Worm (Caenorhabditis elegans): Measurements from ENCODE around the gene Y45F3A.4.

The Y45F3A.4 gene

DNA sequence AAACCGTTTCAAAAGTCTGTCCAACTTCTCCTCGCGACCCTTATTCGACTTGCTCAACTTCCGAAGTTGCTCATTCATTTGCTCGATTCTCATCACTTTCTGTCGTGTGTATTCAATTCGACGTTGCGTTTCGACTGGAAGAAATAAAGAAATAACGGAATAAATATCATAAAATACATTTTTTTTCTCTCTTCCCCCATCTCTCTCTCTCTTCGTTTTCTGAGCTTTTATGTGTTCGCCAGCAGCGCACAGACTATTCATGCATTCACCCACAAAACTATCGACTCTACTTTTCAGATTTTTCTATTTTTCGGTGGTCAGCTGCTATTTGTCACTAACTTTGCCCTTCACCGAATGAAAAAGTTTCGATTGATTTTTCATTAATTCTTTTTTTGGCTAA is 14.9 kb downstream of the Y45F3A.4 start, which contains the start of gene rab-30:
Gene rab-30 (plus strand): TSS at position 301 of the 400 bp plus-strand sequence.
- TF ChIP-seq sea-2 (GFP tag; IDR thresholded peaks at IDR 0.05): no peak
- TF ChIP-seq hsf-1 (GFP tag; IDR thresholded peaks at IDR 0.05): 0 out of 2 replicates have a peak, but pooled peaks have one; percentile 33

DNA sequence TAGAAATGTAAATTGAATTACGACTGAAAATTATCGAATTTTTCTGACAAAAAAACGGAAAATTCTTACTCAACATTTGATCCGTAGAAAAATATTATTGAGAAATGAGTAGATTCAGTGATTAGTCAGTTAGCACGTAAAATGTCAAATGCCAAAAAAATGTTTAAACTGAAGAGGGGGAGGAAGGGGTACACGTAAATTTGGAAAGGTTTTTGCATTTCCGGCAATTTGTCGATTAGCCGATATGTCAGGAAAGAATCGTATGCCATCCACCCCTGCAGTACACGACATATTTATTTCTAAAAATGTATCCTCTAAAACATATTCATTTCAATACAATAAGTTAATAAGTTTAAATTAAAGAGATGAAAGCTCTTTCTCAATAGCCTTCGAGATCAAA is 17.3 kb downstream of the Y45F3A.4 start, which contains the start of gene T21C12.4:
Gene T21C12.4 (minus strand): TSS at position 101 of the 400 bp plus-strand sequence.
- TF ChIP-seq F52B5.7 (tag; optimal IDR thresholded peaks at IDR 0.05) (no peak), hrde-1 (tag; optimal IDR thresholded peaks at IDR 0.05; ENCODE audit: borderline replicate concordance) (no peak), F37B4.10 (GFP tag; IDR thresholded peaks at IDR 0.05) (no peak), lsy-27 (tag; optimal IDR thresholded peaks at IDR 0.05; ENCODE audit: borderline replicate concordance, insufficient read depth) (no peak), nfya-1 (tag; optimal IDR thresholded peaks at IDR 0.05; ENCODE audit: borderline replicate concordance, insufficient read depth) (no peak), efl-1 (GFP tag; optimal IDR thresholded peaks at IDR 0.05) (no peak), F39B2.1 (GFP tag; IDR thresholded peaks at IDR 0.05) (no peak), T07F8.4 (tag; optimal IDR thresholded peaks at IDR 0.05) (no peak)

- TF ChIP-seq bed-1 (GFP tag; IDR thresholded peaks at IDR 0.05) (no peak), zfh-2 (GFP tag; conservative IDR thresholded peaks at IDR 0.05) (no peak), F23B12.7 (tag; optimal IDR thresholded peaks at IDR 0.05; ENCODE audit: insufficient read depth) (no peak), rcor-1 (GFP tag; IDR thresholded peaks at IDR 0.05) (no peak), ZK185.1 (tag; optimal IDR thresholded peaks at IDR 0.05; ENCODE audit: poor library complexity, severe bottlenecking) (no peak), tbx-9 (tag; optimal IDR thresholded peaks at IDR 0.05; ENCODE audit: borderline replicate concordance) (no peak), B0035.1 (tag; optimal IDR thresholded peaks at IDR 0.05) (no peak), Y67H2A.10 (GFP tag; conservative IDR thresholded peaks at IDR 0.05) (no peak), ztf-18 (tag; optimal IDR thresholded peaks at IDR 0.05) (no peak), gei-17 (GFP tag; optimal IDR thresholded peaks at IDR 0.05) (no peak), ztf-6 (GFP tag; IDR thresholded peaks at IDR 0.05) (no peak), ztf-3 (GFP tag; optimal IDR thresholded peaks at IDR 0.05) (no peak), F57A8.1 (GFP tag; optimal IDR thresholded peaks at IDR 0.05) (no peak), F52B5.7 (tag; optimal IDR thresholded peaks at IDR 0.05) (no peak), athp-1 (tag; optimal IDR thresholded peaks at IDR 0.05) (no peak)
Observed at ce11 chrIII:10552929-10553328, 22.3 kb downstream of the Y45F3A.4 start, which contains the start of gene T21C12.8. TSS of gene T21C12.8 (minus strand) at chrIII:10553029.

DNA sequence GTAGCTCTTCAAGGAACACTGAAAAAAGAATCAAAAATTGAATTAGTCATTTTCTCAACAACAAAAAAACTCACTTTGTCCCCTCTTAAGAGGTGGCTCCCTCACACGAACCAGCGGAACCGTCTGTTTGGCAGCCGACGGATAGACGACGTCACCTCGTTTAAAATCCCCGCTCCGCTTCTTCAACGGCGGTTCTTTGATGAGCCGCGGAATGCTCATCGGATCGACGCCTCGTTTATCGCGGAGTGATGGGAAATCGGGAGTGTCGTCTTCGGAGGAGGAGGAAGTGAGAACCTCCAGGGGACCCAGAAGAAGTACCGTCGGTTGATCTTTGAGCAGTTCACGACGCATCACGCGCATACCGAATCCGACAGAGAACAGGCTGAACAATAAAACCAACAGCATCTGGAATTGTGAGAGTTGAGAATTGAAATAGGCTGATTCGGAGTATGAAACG is 36.4 kb downstream of the Y45F3A.4 start, which contains the start of gene nlp-68:
Gene nlp-68 (minus strand): TSS at position 407 of the 457 bp plus-strand sequence.
- TF ChIP-seq snpc-3.4 (tag; optimal IDR thresholded peaks at IDR 0.05) (no peak), sdz-38 (tag; optimal IDR thresholded peaks at IDR 0.05) (no peak), B0336.3 (GFP tag; IDR thresholded peaks at IDR 0.05) (no peak), zim-3 (tag; optimal IDR thresholded peaks at IDR 0.05) (no peak), ceh-91 (GFP tag; IDR thresholded peaks at IDR 0.05) (no peak), aptf-2 (GFP tag; conservative IDR thresholded peaks at IDR 0.05) (no peak), zfh-2 (GFP tag; conservative IDR thresholded peaks at IDR 0.05) (peak; percentile 61; the same call in 1 of the 2 replicates)

- TF ChIP-seq Y53G8AR.9 (GFP tag; conservative IDR thresholded peaks at IDR 0.05) (0 out of 2 replicates have a peak, but pooled peaks have one; percentile 51), atf-7 (tag; optimal IDR thresholded peaks at IDR 0.05) (peak; percentile 2), dox-1 (GFP tag; IDR thresholded peaks at IDR 0.05) (peak; percentile 17; the same call in 1 of the 2 replicates), madf-3 (GFP tag; IDR thresholded peaks at IDR 0.05) (no peak), F22D6.2 (tag; optimal IDR thresholded peaks at IDR 0.05) (no peak), rcor-1 (GFP tag; IDR thresholded peaks at IDR 0.05) (no peak), sptf-2 (GFP tag; optimal IDR thresholded peaks at IDR 0.05) (no peak), ztf-26 (tag; optimal IDR thresholded peaks at IDR 0.05) (peak; percentile 62), nhr-120 (GFP tag; IDR thresholded peaks at IDR 0.05) (0 out of 2 replicates have a peak, but pooled peaks have one; percentile 55), nhr-90 (tag; optimal IDR thresholded peaks at IDR 0.05) (peak; percentile 26), somi-1 (GFP tag; optimal IDR thresholded peaks at IDR 0.05) (no peak), repo-1 (tag; optimal IDR thresholded peaks at IDR 0.05) (peak; percentile 55), nhr-80 (tag; optimal IDR thresholded peaks at IDR 0.05) (peak; percentile 10), ZK185.1 (tag; optimal IDR thresholded peaks at IDR 0.05; ENCODE audit: poor library complexity, severe bottlenecking) (no peak)
Observed at ce11 chrIII:10537558-10537957, 37.7 kb downstream of the Y45F3A.4 start.

Data from whole organism, young adult.